Worm (Caenorhabditis elegans) whole organism, young adult: Measurements from ENCODE around the gene zhit-1.

Source experiments
- B0261.1 ChIP-seq: sonication (generic microtip); optimal IDR thresholded peaks from 2 replicates; lab custom pipeline; 2016; ENCODE audit warnings: mild to moderate bottlenecking, missing genetic modification characterization, moderate library complexity, missing compliant biosample characterization
- C06A6.2 ChIP-seq: fragments of 200-800 bp; sonication (Bioruptor generic); conservative IDR thresholded peaks from 2 replicates; pipeline ENCODE4 v1.3.6; 2022; ENCODE audit warnings: missing genetic modification characterization, missing compliant biosample characterization
- C17E4.6 ChIP-seq: fragments of 200-800 bp; sonication (Bioruptor generic); IDR thresholded peaks from 2 replicates; pipeline ENCODE4 v1.3.6; 2022; ENCODE audit warnings: missing genetic modification reagents, missing genetic modification characterization, missing compliant biosample characterization
- F22D6.2 ChIP-seq: sonication (generic microtip); optimal IDR thresholded peaks from 2 replicates; lab custom pipeline; 2016; ENCODE audit warnings: mild to moderate bottlenecking, missing genetic modification characterization, missing compliant biosample characterization
- F23B12.7 ChIP-seq: sonication (generic microtip); optimal IDR thresholded peaks from 2 replicates; lab custom pipeline; 2017; ENCODE audit warnings: missing genetic modification characterization, mild to moderate bottlenecking, missing compliant biosample characterization, antibody characterized with exemption, moderate library complexity; ENCODE audit not compliant: insufficient read depth
- F33H1.4 ChIP-seq: fragments of 200-800 bp; sonication (Bioruptor generic); IDR thresholded peaks from 2 replicates; pipeline ENCODE4 v1.3.6; 2022; ENCODE audit warnings: missing genetic modification reagents, missing genetic modification characterization, missing compliant biosample characterization
- F49E8.2 ChIP-seq: sonication (generic microtip); optimal IDR thresholded peaks from 3 replicates; lab custom pipeline; 2017; ENCODE audit warnings: missing genetic modification characterization, mild to moderate bottlenecking, missing compliant biosample characterization, antibody characterized with exemption, moderate library complexity; ENCODE audit not compliant: insufficient read depth
- F57C9.4 ChIP-seq: sonication (generic microtip); optimal IDR thresholded peaks from 2 replicates; lab custom pipeline; 2017; ENCODE audit warnings: mild to moderate bottlenecking, missing genetic modification characterization, missing compliant biosample characterization
- K11D2.4 ChIP-seq: fragments of 200-800 bp; sonication (Bioruptor generic); IDR thresholded peaks from 2 replicates; pipeline ENCODE4 v1.3.6; 2022; ENCODE audit warnings: missing genetic modification reagents, missing genetic modification characterization, missing compliant biosample characterization
- T07F8.4 ChIP-seq: sonication (generic microtip); optimal IDR thresholded peaks from 2 replicates; lab custom pipeline; 2016; ENCODE audit warnings: mild to moderate bottlenecking, missing genetic modification characterization, moderate library complexity, missing compliant biosample characterization
- Y53F4B.3 ChIP-seq: fragments of 200-800 bp; sonication (Bioruptor generic); IDR thresholded peaks from 2 replicates; pipeline ENCODE4 v1.3.6; 2022; ENCODE audit warnings: missing genetic modification reagents, missing genetic modification characterization, missing compliant biosample characterization
- Y95B8A.8 ChIP-seq: fragments of 200-800 bp; sonication (Bioruptor generic); IDR thresholded peaks from 2 replicates; pipeline ENCODE4 v1.3.6; 2022; ENCODE audit warnings: missing genetic modification reagents, missing genetic modification characterization, missing compliant biosample characterization
- ZK185.1 ChIP-seq: sonication (generic microtip); optimal IDR thresholded peaks from 2 replicates; lab custom pipeline; 2016; ENCODE audit warnings: mild to moderate bottlenecking, missing genetic modification characterization, missing compliant biosample characterization; ENCODE audit not compliant: poor library complexity, severe bottlenecking
- bed-1 ChIP-seq: fragments of 200-800 bp; sonication (Bioruptor generic); IDR thresholded peaks from 2 replicates; pipeline ENCODE4 v1.3.6; 2022; ENCODE audit warnings: missing genetic modification reagents, missing genetic modification characterization, missing compliant biosample characterization
- ceh-27 ChIP-seq: fragments of 200-800 bp; sonication (Bioruptor generic); optimal IDR thresholded peaks from 2 replicates; lab custom pipeline; 2018; ENCODE audit warnings: mild to moderate bottlenecking, missing genetic modification characterization, moderate library complexity, missing compliant biosample characterization
- ceh-40 ChIP-seq: fragments of 200-800 bp; sonication (Bioruptor generic); IDR thresholded peaks from 2 replicates; pipeline ENCODE4 v1.3.6; 2022; ENCODE audit warnings: missing genetic modification characterization, missing compliant biosample characterization
- chd-7 ChIP-seq: sonication (generic microtip); optimal IDR thresholded peaks from 2 replicates; lab custom pipeline; 2016; ENCODE audit warnings: mild to moderate bottlenecking, missing genetic modification characterization, moderate library complexity, missing compliant biosample characterization
- fkh-3 ChIP-seq: sonication (generic microtip); optimal IDR thresholded peaks from 2 replicates; lab custom pipeline; 2016; ENCODE audit warnings: mild to moderate bottlenecking, missing genetic modification characterization, missing compliant biosample characterization
- gei-17 ChIP-seq: fragments of 200-800 bp; sonication (Bioruptor generic); optimal IDR thresholded peaks from 2 replicates; lab custom pipeline; 2018; ENCODE audit warnings: mild to moderate bottlenecking, missing genetic modification characterization, missing compliant biosample characterization
- hlh-26 ChIP-seq: fragments of 200-800 bp; sonication (Bioruptor generic); conservative IDR thresholded peaks from 2 replicates; pipeline ENCODE4 v1.3.6; 2022; ENCODE audit warnings: missing genetic modification reagents, missing genetic modification characterization, missing compliant biosample characterization
- hmg-1.2 ChIP-seq: fragments of 200-800 bp; sonication (Bioruptor generic); IDR thresholded peaks from 2 replicates; pipeline ENCODE4 v1.3.6; 2022; ENCODE audit warnings: missing genetic modification reagents, missing genetic modification characterization, missing compliant biosample characterization
- hmg-20 ChIP-seq: fragments of 200-800 bp; sonication (Bioruptor generic); IDR thresholded peaks from 2 replicates; pipeline ENCODE4 v1.3.6; 2022; ENCODE audit warnings: missing genetic modification reagents, missing genetic modification characterization, missing compliant biosample characterization
- hrde-1 ChIP-seq: sonication (generic microtip); optimal IDR thresholded peaks from 2 replicates; lab custom pipeline; 2016; ENCODE audit warnings: missing genetic modification characterization, mild to moderate bottlenecking, missing compliant biosample characterization, moderate library complexity, missing genotype, missing genetic modification reagents, borderline replicate concordance
- let-526 ChIP-seq: fragments of 200-800 bp; sonication (Bioruptor generic); IDR thresholded peaks from 2 replicates; pipeline ENCODE4 v1.3.6; 2022; ENCODE audit warnings: missing genetic modification reagents, missing genetic modification characterization, missing compliant biosample characterization
- let-607 ChIP-seq, 2 experiments: fragments of 200-800 bp in 1 of 2; sonication (Bioruptor generic) in 1 of 2; sonication (generic microtip) in 1 of 2; optimal IDR thresholded peaks; 2 replicates each; lab custom pipeline; 2016 to 2018; ENCODE audit warnings: mild to moderate bottlenecking in 2 of 2, missing compliant biosample characterization in 2 of 2, missing genetic modification characterization in 2 of 2, moderate library complexity in 2 of 2, missing genotype in 1 of 2
- lin-26 ChIP-seq: fragments of 200-800 bp; sonication (Bioruptor generic); IDR thresholded peaks from 2 replicates; pipeline ENCODE4 v1.3.6; 2022; ENCODE audit warnings: missing genetic modification reagents, missing genetic modification characterization, missing compliant biosample characterization
- madf-8 ChIP-seq: fragments of 200-800 bp; sonication (Bioruptor generic); conservative IDR thresholded peaks from 2 replicates; pipeline ENCODE4 v1.3.6; 2022; ENCODE audit warnings: missing genetic modification reagents, missing genetic modification characterization, missing compliant biosample characterization
- mel-28 ChIP-seq: sonication (generic microtip); optimal IDR thresholded peaks from 2 replicates; lab custom pipeline; 2016; ENCODE audit warnings: borderline replicate concordance, mild to moderate bottlenecking, missing genetic modification characterization, missing compliant biosample characterization
- mes-4 ChIP-seq: sonication (generic microtip); optimal IDR thresholded peaks from 2 replicates; lab custom pipeline; 2016; ENCODE audit warnings: missing genotype, missing genetic modification characterization, missing compliant biosample characterization
- mxl-1 ChIP-seq: sonication (generic microtip); optimal IDR thresholded peaks from 2 replicates; lab custom pipeline; 2016; ENCODE audit warnings: missing genetic modification characterization, missing compliant biosample characterization
- nfyb-1 ChIP-seq: fragments of 200-800 bp; sonication (Bioruptor generic); IDR thresholded peaks from 2 replicates; pipeline ENCODE4 v1.3.6; 2022; ENCODE audit warnings: missing genetic modification reagents, missing genetic modification characterization, missing compliant biosample characterization
- nhr-120 ChIP-seq: fragments of 200-800 bp; sonication (Bioruptor generic); IDR thresholded peaks from 2 replicates; pipeline ENCODE4 v1.3.6; 2022; ENCODE audit warnings: missing genetic modification characterization, missing compliant biosample characterization
- nhr-80 ChIP-seq: sonication (generic microtip); optimal IDR thresholded peaks from 2 replicates; lab custom pipeline; 2016; ENCODE audit warnings: missing genetic modification characterization, missing compliant biosample characterization
- nhr-90 ChIP-seq: sonication (generic microtip); optimal IDR thresholded peaks from 2 replicates; lab custom pipeline; 2016; ENCODE audit warnings: missing genotype, mild to moderate bottlenecking, missing genetic modification characterization, missing compliant biosample characterization
- pha-4 ChIP-seq: fragments of 150-350 bp; sonication (generic microtip); optimal IDR thresholded peaks from 2 replicates; lab custom pipeline; 2014; ENCODE audit warnings: missing biosample characterization, missing genetic modification reagents, missing genetic modification characterization
- sdz-38 ChIP-seq: sonication (generic microtip); optimal IDR thresholded peaks from 2 replicates; lab custom pipeline; 2016; ENCODE audit warnings: missing genotype, missing genetic modification characterization, missing compliant biosample characterization
- snpc-3.4 ChIP-seq: sonication (generic microtip); optimal IDR thresholded peaks from 2 replicates; lab custom pipeline; 2017; ENCODE audit warnings: missing genetic modification characterization, mild to moderate bottlenecking, missing compliant biosample characterization, antibody characterized with exemption, moderate library complexity, missing genotype, missing genetic modification reagents
- somi-1 ChIP-seq: fragments of 200-800 bp; sonication (Bioruptor generic); optimal IDR thresholded peaks from 2 replicates; lab custom pipeline; 2018; ENCODE audit warnings: mild to moderate bottlenecking, missing genetic modification characterization, missing compliant biosample characterization
- tbx-9 ChIP-seq: sonication (generic microtip); optimal IDR thresholded peaks from 2 replicates; lab custom pipeline; 2016; ENCODE audit warnings: borderline replicate concordance, missing genetic modification characterization, inconsistent platforms, missing compliant biosample characterization
- unc-130 ChIP-seq: sonication (generic microtip); optimal IDR thresholded peaks from 2 replicates; lab custom pipeline; 2016; ENCODE audit warnings: missing genetic modification reagents, missing genetic modification characterization, missing compliant biosample characterization
- xnd-1 ChIP-seq: sonication (generic microtip); optimal IDR thresholded peaks from 2 replicates; lab custom pipeline; 2016; ENCODE audit warnings: missing genotype, missing genetic modification reagents, missing genetic modification characterization, missing compliant biosample characterization
- ztf-18 ChIP-seq: sonication (generic microtip); optimal IDR thresholded peaks from 2 replicates; lab custom pipeline; 2016; ENCODE audit warnings: missing genotype, mild to moderate bottlenecking, missing genetic modification characterization, missing compliant biosample characterization
- ztf-22 ChIP-seq: fragments of 200-800 bp; sonication (Bioruptor generic); optimal IDR thresholded peaks from 2 replicates; lab custom pipeline; 2018; ENCODE audit warnings: mild to moderate bottlenecking, missing genetic modification characterization, moderate library complexity, missing compliant biosample characterization
- ztf-25 ChIP-seq: fragments of 200-800 bp; sonication (Bioruptor generic); IDR thresholded peaks from 2 replicates; pipeline ENCODE4 v1.3.6; 2022; ENCODE audit warnings: missing genetic modification reagents, missing genetic modification characterization, missing compliant biosample characterization
- ztf-26 ChIP-seq: sonication (generic microtip); optimal IDR thresholded peaks from 2 replicates; lab custom pipeline; 2017; ENCODE audit warnings: missing genetic modification characterization, missing compliant biosample characterization
- ztf-3 ChIP-seq: fragments of 200-800 bp; sonication (Bioruptor generic); optimal IDR thresholded peaks from 2 replicates; lab custom pipeline; 2018; ENCODE audit warnings: mild to moderate bottlenecking, missing genetic modification characterization, missing compliant biosample characterization
- ztf-6 ChIP-seq: fragments of 200-800 bp; sonication (Bioruptor generic); IDR thresholded peaks from 2 replicates; pipeline ENCODE4 v1.3.6; 2022; ENCODE audit warnings: missing genetic modification reagents, missing genetic modification characterization, missing compliant biosample characterization

Gene zhit-1

ce11 chrV:5587955-5588354 is 8.4 kb downstream of the zhit-1 start (continued):
- no peak for TF ChIP-seq tbx-9 (tag; lab: Kevin White, UChicago)
- no peak for TF ChIP-seq ceh-40 (GFP tag; lab: Robert Waterston, UW)
- no peak for TF ChIP-seq C17E4.6 (GFP tag; lab: Robert Waterston, UW)
- TF ChIP-seq ztf-26 (tag; lab: Kevin White, UChicago), result no peak
- no peak for TF ChIP-seq mxl-1 (tag; lab: Kevin White, UChicago)
- no peak for TF ChIP-seq fkh-3 (tag; lab: Kevin White, UChicago)
- TF ChIP-seq gei-17 (GFP tag; lab: Kevin White, UChicago), result no peak
- peak; percentile 76; the same call in 1 of the 2 replicates for TF ChIP-seq lin-26 (GFP tag; lab: Robert Waterston, UW)
- TF ChIP-seq let-526 (GFP tag; lab: Robert Waterston, UW), result no peak
- no peak for TF ChIP-seq nhr-80 (tag; lab: Kevin White, UChicago)
- peak; percentile 30; the same call in 1 of the 2 replicates for TF ChIP-seq F33H1.4 (GFP tag; lab: Robert Waterston, UW)
- TF ChIP-seq snpc-3.4, result no peak
- no peak for TF ChIP-seq F23B12.7 (tag; lab: Kevin White, UChicago)
- no peak for TF ChIP-seq hrde-1
- TF ChIP-seq madf-8, result peak; percentile 24; the same call in 1 of the 2 replicates

- TF ChIP-seq Y53F4B.3 (GFP tag; lab: Robert Waterston, UW) (no peak), ztf-6 (GFP tag; lab: Robert Waterston, UW) (no peak), bed-1 (GFP tag; lab: Robert Waterston, UW) (no peak), ceh-27 (GFP tag; lab: Kevin White, UChicago) (no peak), madf-8 (no peak), ztf-26 (tag; lab: Kevin White, UChicago) (peak; percentile 75), sdz-38 (no peak), ztf-3 (GFP tag; lab: Kevin White, UChicago) (no peak), ztf-25 (GFP tag; lab: Robert Waterston, UW) (no peak), let-526 (GFP tag; lab: Robert Waterston, UW) (no peak), mel-28 (tag; lab: Kevin White, UChicago) (no peak), hmg-1.2 (GFP tag; lab: Robert Waterston, UW) (no peak; the same call in 1 of the 2 replicates), pha-4 (tag; lab: Kevin White, UChicago) (no peak), hlh-26 (GFP tag; lab: Robert Waterston, UW) (no peak), F22D6.2 (tag; lab: Kevin White, UChicago) (no peak), snpc-3.4 (no peak), nfyb-1 (GFP tag; lab: Robert Waterston, UW) (peak; percentile 71), F57C9.4 (tag; lab: Kevin White, UChicago) (no peak), ZK185.1 (tag; lab: Kevin White, UChicago) (peak; percentile 14), mes-4 (tag; lab: Kevin White, UChicago) (no peak), let-607 (tag; optimal IDR thresholded peaks at IDR 0.05; lab: Kevin White, UChicago) (no peak), hmg-20 (GFP tag; lab: Robert Waterston, UW) (no peak), xnd-1 (tag; lab: Kevin White, UChicago) (no peak), unc-130 (no peak), F23B12.7 (tag; lab: Kevin White, UChicago) (no peak), ztf-22 (GFP tag; lab: Kevin White, UChicago) (no peak), nhr-120 (GFP tag; lab: Robert Waterston, UW) (no peak), Y95B8A.8 (GFP tag; lab: Robert Waterston, UW) (no peak), C06A6.2 (peak; percentile 67), chd-7 (tag; lab: Kevin White, UChicago) (no peak), nhr-90 (tag; lab: Kevin White, UChicago) (no peak), ceh-40 (GFP tag; lab: Robert Waterston, UW) (no peak), K11D2.4 (no peak), B0261.1 (tag; lab: Kevin White, UChicago) (peak; percentile 46), somi-1 (GFP tag; lab: Kevin White, UChicago) (no peak), F49E8.2 (tag; lab: Kevin White, UChicago) (no peak), T07F8.4 (tag; lab: Kevin White, UChicago) (no peak), ztf-18 (tag; lab: Kevin White, UChicago) (no peak)
Observed at ce11 chrV:5587042-5587441, 9.3 kb downstream of the zhit-1 start.
